Worm (Caenorhabditis elegans): ENCODE results near the gene F48E8.2.

ce11 chrIII:5502915-5503575 is 38.9 kb downstream of the F48E8.2 start:
- no peak for TF ChIP-seq sptf-1 (tag; optimal IDR thresholded peaks at IDR 0.05)
- peak; percentile 5 for TF ChIP-seq nhr-237 (tag; optimal IDR thresholded peaks at IDR 0.05)
- TF ChIP-seq elt-3 (tag; optimal IDR thresholded peaks at IDR 0.05), result no peak

All from whole organism, mixed stage, embryonic.